Worm (Caenorhabditis elegans): ENCODE data around the gene F44E2.3.

F44E2.3 gene

DNA sequence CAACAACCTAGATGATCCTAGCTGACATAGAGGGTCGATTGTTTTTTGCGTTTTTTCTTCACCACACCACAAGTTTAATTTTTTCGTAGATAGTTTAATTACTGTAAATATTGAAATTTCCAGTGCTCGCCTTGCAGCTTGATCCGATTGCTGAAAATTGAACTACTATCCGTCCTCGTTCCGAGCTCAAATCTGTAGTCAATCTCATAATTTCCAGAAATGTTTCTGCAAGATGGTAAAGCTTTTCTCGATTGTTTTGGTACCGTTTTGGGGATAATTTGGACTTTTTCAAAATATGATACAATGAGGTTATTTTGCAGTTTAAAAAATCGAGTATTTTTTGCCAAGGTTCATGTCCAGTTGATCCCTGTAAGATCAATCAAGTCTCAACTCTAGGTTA, 36.9 kb upstream of the F44E2.3 start:
- TF ChIP-seq unc-55 (GFP tag; optimal IDR thresholded peaks at IDR 0.05): no peak
- no peak for TF ChIP-seq elt-1 (tag; optimal IDR thresholded peaks at IDR 0.05)
- no peak for TF ChIP-seq sma-9 (GFP tag; optimal IDR thresholded peaks at IDR 0.05)
- no peak for TF ChIP-seq sma-9 (tag; optimal IDR thresholded peaks at IDR 0.05)
- TF ChIP-seq nhr-25 (tag; optimal IDR thresholded peaks at IDR 0.05): no peak
- TF ChIP-seq F13H6.1 (tag; optimal IDR thresholded peaks at IDR 0.05): no peak
- TF ChIP-seq nhr-77 (tag; optimal IDR thresholded peaks at IDR 0.05): no peak
- no peak for TF ChIP-seq ztf-11 (tag; optimal IDR thresholded peaks at IDR 0.05)
- TF ChIP-seq ceh-16 (tag; optimal IDR thresholded peaks at IDR 0.05): no peak
- no peak for TF ChIP-seq nhr-23 (tag; optimal IDR thresholded peaks at IDR 0.05)
- no peak for TF ChIP-seq ztf-4 (tag; optimal IDR thresholded peaks at IDR 0.05)
- no peak for TF ChIP-seq mab-5 (tag; optimal IDR thresholded peaks at IDR 0.05)
- no peak for TF ChIP-seq nhr-11 (tag; optimal IDR thresholded peaks at IDR 0.05)
- TF ChIP-seq R02D3.7 (tag; optimal IDR thresholded peaks at IDR 0.05): no peak
- TF ChIP-seq sma-3 (GFP tag; optimal IDR thresholded peaks at IDR 0.05): no peak
- no peak for TF ChIP-seq lsy-2 (tag; optimal IDR thresholded peaks at IDR 0.05)
- TF ChIP-seq nhr-10 (tag; optimal IDR thresholded peaks at IDR 0.05): no peak
- TF ChIP-seq aly-2 (tag; optimal IDR thresholded peaks at IDR 0.05): no peak
- TF ChIP-seq unc-39 (tag; optimal IDR thresholded peaks at IDR 0.05): no peak
- TF ChIP-seq skn-1 (tag; optimal IDR thresholded peaks at IDR 0.05): no peak

DNA sequence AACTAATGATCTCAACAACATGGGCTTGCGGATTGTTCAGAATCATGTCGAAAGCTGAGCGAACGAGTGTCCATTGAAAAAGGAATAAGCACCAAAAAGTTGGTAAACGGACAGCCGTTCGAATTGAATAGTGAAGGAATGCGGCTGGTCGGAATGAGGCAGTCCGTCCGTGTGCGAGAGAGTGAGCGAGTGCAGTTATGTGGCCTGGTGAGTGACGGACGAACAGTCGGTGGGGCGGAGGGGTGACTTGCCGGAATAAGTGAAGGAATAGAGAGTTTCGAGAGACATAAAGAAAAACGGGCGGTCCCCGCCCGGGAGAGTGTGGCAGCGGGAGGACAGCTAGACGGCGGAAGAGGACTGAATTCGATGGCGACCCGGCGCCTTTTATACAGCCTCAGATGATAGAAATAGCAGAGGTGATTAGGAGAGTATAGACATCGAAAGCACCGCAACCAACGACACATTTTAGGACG, 36.2 kb upstream of the F44E2.3 start:
- TF ChIP-seq crh-2 (tag; optimal IDR thresholded peaks at IDR 0.05): peak; percentile 75
- TF ChIP-seq peb-1 (tag; optimal IDR thresholded peaks at IDR 0.05): no peak
- peak; percentile 53 for TF ChIP-seq nhr-21 (tag; optimal IDR thresholded peaks at IDR 0.05)
- TF ChIP-seq ztf-11 (tag; optimal IDR thresholded peaks at IDR 0.05): no peak
- TF ChIP-seq blmp-1 (tag; optimal IDR thresholded peaks at IDR 0.05; ENCODE audit: insufficient read depth): no peak
- TF ChIP-seq mab-5 (tag; optimal IDR thresholded peaks at IDR 0.05): peak; percentile 3
- TF ChIP-seq mbf-1 (tag; optimal IDR thresholded peaks at IDR 0.05): no peak
- TF ChIP-seq fos-1 (tag; optimal IDR thresholded peaks at IDR 0.05): peak; percentile 84
- TF ChIP-seq nhr-25 (tag; optimal IDR thresholded peaks at IDR 0.05): peak; percentile 47
- no peak for TF ChIP-seq lin-11 (tag; optimal IDR thresholded peaks at IDR 0.05)
- peak; percentile 2 for TF ChIP-seq ceh-16 (tag; optimal IDR thresholded peaks at IDR 0.05)
- TF ChIP-seq unc-62 (GFP tag; optimal IDR thresholded peaks at IDR 0.05): no peak
- TF ChIP-seq alr-1 (tag; optimal IDR thresholded peaks at IDR 0.05): no peak
- peak in 1 of 2 experiments; percentile 63 for TF ChIP-seq lsy-2 (tag; optimal IDR thresholded peaks at IDR 0.05)
- peak; percentile 57 for TF ChIP-seq nhr-129 (tag; optimal IDR thresholded peaks at IDR 0.05)
- TF ChIP-seq lin-39 (tag; optimal IDR thresholded peaks at IDR 0.05): no peak
- no peak for TF ChIP-seq nhr-6 (tag; optimal IDR thresholded peaks at IDR 0.05)
- TF ChIP-seq ztf-1 (GFP tag; conservative IDR thresholded peaks at IDR 0.05): no peak
- TF ChIP-seq ama-1 (optimal IDR thresholded peaks at IDR 0.05): peak; percentile 97
- TF ChIP-seq nhr-10 (tag; optimal IDR thresholded peaks at IDR 0.05): peak; percentile 50
- TF ChIP-seq nhr-12 (tag; optimal IDR thresholded peaks at IDR 0.05): no peak
- no peak for TF ChIP-seq egl-27 (tag; optimal IDR thresholded peaks at IDR 0.05)
- peak; percentile 3 for TF ChIP-seq snpc-4 (tag; optimal IDR thresholded peaks at IDR 0.05)
- no peak for TF ChIP-seq unc-55 (GFP tag; optimal IDR thresholded peaks at IDR 0.05)
- peak; percentile 65 for TF ChIP-seq lin-13 (GFP tag; optimal IDR thresholded peaks at IDR 0.05)
- TF ChIP-seq nhr-237 (tag; optimal IDR thresholded peaks at IDR 0.05): no peak
- TF ChIP-seq sma-9 (GFP tag; optimal IDR thresholded peaks at IDR 0.05): no peak
- no peak for TF ChIP-seq sma-9 (tag; optimal IDR thresholded peaks at IDR 0.05)
- peak; percentile 17 to 31 for TF ChIP-seq mdl-1 (tag; optimal IDR thresholded peaks at IDR 0.05)
- TF ChIP-seq sem-4 (tag; optimal IDR thresholded peaks at IDR 0.05): peak; percentile 51
- TF ChIP-seq ztf-4 (tag; optimal IDR thresholded peaks at IDR 0.05): no peak
- TF ChIP-seq F13H6.1 (tag; optimal IDR thresholded peaks at IDR 0.05): peak; percentile 87
- TF ChIP-seq skn-1 (tag; optimal IDR thresholded peaks at IDR 0.05): no peak
- no peak for TF ChIP-seq ceh-82 (tag; optimal IDR thresholded peaks at IDR 0.05)
- no peak for TF ChIP-seq aly-2 (tag; optimal IDR thresholded peaks at IDR 0.05)
- peak; percentile 75 for TF ChIP-seq sma-3 (GFP tag; optimal IDR thresholded peaks at IDR 0.05)
- TF ChIP-seq gmeb-1 (tag; optimal IDR thresholded peaks at IDR 0.05): peak; percentile 62
- no peak for TF ChIP-seq R02D3.7 (tag; optimal IDR thresholded peaks at IDR 0.05)
- no peak for TF ChIP-seq zag-1 (tag; optimal IDR thresholded peaks at IDR 0.05)
- peak; percentile 18 for TF ChIP-seq nhr-77 (tag; optimal IDR thresholded peaks at IDR 0.05)
- TF ChIP-seq Y55F3AM.14 (GFP tag; optimal IDR thresholded peaks at IDR 0.05): peak; percentile 87
- TF ChIP-seq elt-3 (tag; optimal IDR thresholded peaks at IDR 0.05): no peak

Measured in whole organism, L2 larva.